Worm (Caenorhabditis elegans) whole organism, midembryonic: Measurements from ENCODE around the gene pqn-73.

Experiments used
- flt-1 ChIP-seq: fragments of 200-800 bp; sonication (Bioruptor generic); IDR thresholded peaks from 2 replicates; pipeline ENCODE4 v1.3.6; 2022; ENCODE audit warnings: missing genetic modification characterization, missing compliant biosample characterization
- klf-2 ChIP-seq: fragments of 200-800 bp; sonication (Bioruptor generic); conservative IDR thresholded peaks from 2 replicates; pipeline ENCODE4 v1.3.6; 2022; ENCODE audit warnings: missing genetic modification reagents, missing genetic modification characterization, missing compliant biosample characterization
- med-1 ChIP-seq: sonication (generic microtip); optimal IDR thresholded peaks from 2 replicates; lab custom pipeline; 2017; ENCODE audit warnings: missing genetic modification characterization, mild to moderate bottlenecking, missing compliant biosample characterization, antibody characterized with exemption, missing genetic modification reagents; ENCODE audit not compliant: insufficient read depth
- tab-1 ChIP-seq: fragments of 200-800 bp; sonication (Bioruptor generic); IDR thresholded peaks from 2 replicates; pipeline ENCODE4 v1.3.6; 2022; ENCODE audit warnings: missing genetic modification characterization, missing compliant biosample characterization
- ztf-23 ChIP-seq: fragments of 200-800 bp; sonication (Bioruptor generic); IDR thresholded peaks from 2 replicates; pipeline ENCODE4 v1.3.6; 2022; ENCODE audit warnings: missing genetic modification reagents, missing genetic modification characterization, missing compliant biosample characterization

- TF ChIP-seq med-1 (GFP tag; lab: Kevin White, UChicago) (no peak), ztf-23 (no peak), flt-1 (no peak), tab-1 (no peak), klf-2 (GFP tag; lab: Robert Waterston, UW) (no peak)
Observed at ce11 chrII:8506759-8507158, 33.8 kb upstream of the pqn-73 start.
